Worm (Caenorhabditis elegans): ENCODE results near the gene ver-4.

DNA sequence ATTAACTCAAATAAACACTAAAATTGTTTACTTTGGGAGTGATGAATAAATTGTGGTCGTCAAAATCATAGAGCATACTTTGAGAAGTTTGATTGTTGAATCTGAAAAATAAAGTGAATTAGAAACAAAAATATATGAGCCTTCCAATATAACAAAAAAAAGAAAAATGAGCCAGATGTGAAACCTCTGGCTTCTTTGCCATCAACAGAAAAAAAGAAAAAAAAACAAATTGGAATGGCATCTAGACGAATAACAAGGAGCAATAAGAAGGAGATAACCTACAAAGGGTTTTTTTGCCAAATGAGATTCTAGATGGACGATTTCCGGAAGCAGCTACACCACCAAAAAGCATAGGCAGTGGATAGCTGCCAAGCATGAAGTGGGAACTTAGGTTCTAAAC is 28.4 kb downstream of the ver-4 start, which contains the start of gene F58A3.4:
- no peak for TF ChIP-seq snpc-4 (tag; optimal IDR thresholded peaks at IDR 0.05)
- no peak for TF ChIP-seq snu-23 (GFP tag; optimal IDR thresholded peaks at IDR 0.05)
- no peak for TF ChIP-seq hlh-17 (GFP tag; optimal IDR thresholded peaks at IDR 0.05; ENCODE audit: borderline replicate concordance)
- TF ChIP-seq mep-1 (tag; optimal IDR thresholded peaks at IDR 0.05): no peak
- no peak for TF ChIP-seq ztf-4 (tag; optimal IDR thresholded peaks at IDR 0.05)
- no peak for TF ChIP-seq nhr-76 (tag; optimal IDR thresholded peaks at IDR 0.05)

Measured in whole organism, L1 larva.